Fruit fly (Drosophila melanogaster) whole organism, embryonic: ENCODE measurements around the gene CG15536.

Source experiments
- Abd-B ChIP-seq: fragments of 200-800 bp; sonication (Bioruptor generic); optimal IDR thresholded peaks from 2 replicates; lab custom pipeline; 2018; ENCODE audit warnings: missing biosample characterization, mild to moderate bottlenecking, missing genetic modification characterization, moderate library complexity
- Atf-2 ChIP-seq: fragments of 200-800 bp; sonication (Bioruptor generic); optimal IDR thresholded peaks from 2 replicates; lab custom pipeline; 2016; ENCODE audit warnings: missing biosample characterization, missing genetic modification characterization
- CG10209 ChIP-seq: fragments of 200-800 bp; sonication (Bioruptor generic); optimal IDR thresholded peaks from 3 replicates; lab custom pipeline; 2017; ENCODE audit warnings: missing biosample characterization, mild to moderate bottlenecking, missing genetic modification characterization, missing genetic modification reagents
- CG10565 ChIP-seq: fragments of 200-800 bp; sonication (Bioruptor generic); optimal IDR thresholded peaks from 3 replicates; lab custom pipeline; 2016; ENCODE audit warnings: missing biosample characterization, mild to moderate bottlenecking, missing genetic modification characterization
- CG10654 ChIP-seq: fragments of 200-800 bp; sonication (Bioruptor generic); optimal IDR thresholded peaks from 2 replicates; lab custom pipeline; 2016; ENCODE audit warnings: missing biosample characterization, missing genetic modification characterization
- CG12744 ChIP-seq: fragments of 200-800 bp; sonication (Bioruptor generic); optimal IDR thresholded peaks from 2 replicates; lab custom pipeline; 2016; ENCODE audit warnings: missing biosample characterization, missing genetic modification characterization
- CG14710 ChIP-seq: fragments of 200-800 bp; sonication (Bioruptor generic); optimal IDR thresholded peaks from 3 replicates; lab custom pipeline; 2019; ENCODE audit warnings: missing biosample characterization, mild to moderate bottlenecking, missing genetic modification characterization, moderate library complexity
- CG2129 ChIP-seq: fragments of 200-800 bp; sonication (Bioruptor generic); IDR thresholded peaks from 2 replicates; pipeline ENCODE4 v1.3.6; 2022; ENCODE audit warnings: missing biosample characterization, missing genetic modification characterization; ENCODE audit not compliant: partially characterized antibody
- CG2202 ChIP-seq: fragments of 200-800 bp; sonication (Bioruptor generic); optimal IDR thresholded peaks from 2 replicates; lab custom pipeline; 2018; ENCODE audit warnings: missing biosample characterization, mild to moderate bottlenecking, missing genetic modification characterization
- CG32767 ChIP-seq: fragments of 200-800 bp; sonication (Bioruptor generic); IDR thresholded peaks from 2 replicates; pipeline ENCODE4 v1.3.6; 2022; ENCODE audit warnings: missing biosample characterization, missing genetic modification characterization
- CG3838 ChIP-seq: fragments of 200-800 bp; sonication (Bioruptor generic); optimal IDR thresholded peaks from 3 replicates; lab custom pipeline; 2016; ENCODE audit warnings: missing biosample characterization, missing genetic modification characterization
- CG4820 ChIP-seq: fragments of 200-800 bp; sonication (Bioruptor generic); optimal IDR thresholded peaks from 3 replicates; lab custom pipeline; 2016; ENCODE audit warnings: missing biosample characterization, missing genetic modification characterization
- CG6813 ChIP-seq: fragments of 200-800 bp; sonication (Bioruptor generic); optimal IDR thresholded peaks from 2 replicates; lab custom pipeline; 2017; ENCODE audit warnings: missing biosample characterization, missing genetic modification characterization, mild to moderate bottlenecking, moderate library complexity, missing genetic modification reagents
- CG7271 ChIP-seq: fragments of 200-800 bp; sonication (Bioruptor generic); optimal IDR thresholded peaks from 2 replicates; lab custom pipeline; 2018; ENCODE audit warnings: missing biosample characterization, mild to moderate bottlenecking, missing genetic modification characterization, moderate library complexity
- CG8281 ChIP-seq: fragments of 200-800 bp; sonication (Bioruptor generic); optimal IDR thresholded peaks from 2 replicates; lab custom pipeline; 2018; ENCODE audit warnings: missing biosample characterization, mild to moderate bottlenecking, missing genetic modification characterization, moderate library complexity
- CG8290 ChIP-seq, 3 experiments: fragments of 200-800 bp; sonication (Bioruptor generic); optimal IDR thresholded peaks; 2 replicates each; lab custom pipeline; 2016 to 2019; ENCODE audit warnings: missing biosample characterization in 3 of 3, missing genetic modification characterization in 3 of 3, mild to moderate bottlenecking in 2 of 3, moderate library complexity in 1 of 3
- Dfd ChIP-seq, 2 experiments: fragments of >200 bp; optimal IDR thresholded peaks; 2 replicates each; lab custom pipeline; 2017; ENCODE audit warnings: missing biosample characterization in 2 of 2, missing genetic modification characterization in 2 of 2
- Fer3 ChIP-seq: fragments of 200-800 bp; sonication (Bioruptor generic); optimal IDR thresholded peaks from 2 replicates; lab custom pipeline; 2018; ENCODE audit warnings: missing biosample characterization, mild to moderate bottlenecking, missing genetic modification characterization, moderate library complexity
- Hmr ChIP-seq: fragments of 200-800 bp; sonication (Bioruptor generic); optimal IDR thresholded peaks from 3 replicates; lab custom pipeline; 2017; ENCODE audit warnings: mild to moderate bottlenecking, missing biosample characterization, missing genetic modification reagents, missing genetic modification characterization
- Lhr ChIP-seq: fragments of 200-800 bp; sonication (Bioruptor generic); optimal IDR thresholded peaks from 3 replicates; lab custom pipeline; 2017; ENCODE audit warnings: mild to moderate bottlenecking, missing biosample characterization, missing genetic modification reagents, missing genetic modification characterization
- Lim3 ChIP-seq: fragments of 200-800 bp; sonication (Bioruptor generic); IDR thresholded peaks from 2 replicates; pipeline ENCODE4 v1.3.6; 2022; ENCODE audit warnings: missing biosample characterization, missing genetic modification characterization
- MBD-R2 ChIP-seq: fragments of 200-800 bp; sonication (Bioruptor generic); IDR thresholded peaks from 2 replicates; pipeline ENCODE4 v1.3.6; 2022; ENCODE audit warnings: missing biosample characterization, missing genetic modification characterization
- MESR4 ChIP-seq: fragments of 200-800 bp; sonication (Bioruptor generic); optimal IDR thresholded peaks from 2 replicates; lab custom pipeline; 2018; ENCODE audit warnings: missing biosample characterization, mild to moderate bottlenecking, missing genetic modification characterization, moderate library complexity
- Max ChIP-seq: fragments of 200-800 bp; sonication (Bioruptor generic); optimal IDR thresholded peaks from 2 replicates; lab custom pipeline; 2016; ENCODE audit warnings: missing biosample characterization, mild to moderate bottlenecking, missing genetic modification characterization
- Mrtf ChIP-seq: fragments of 200-800 bp; sonication (Bioruptor generic); IDR thresholded peaks from 3 replicates; pipeline ENCODE4 v1.3.6; 2022; ENCODE audit warnings: missing biosample characterization, missing genetic modification characterization
- NC2α ChIP-seq: fragments of 200-800 bp; sonication (Bioruptor generic); optimal IDR thresholded peaks from 2 replicates; lab custom pipeline; 2016; ENCODE audit warnings: missing biosample characterization, missing genetic modification characterization
- Nf-YB ChIP-seq: fragments of 200-800 bp; sonication (Bioruptor generic); optimal IDR thresholded peaks from 3 replicates; lab custom pipeline; 2019; ENCODE audit warnings: missing biosample characterization, mild to moderate bottlenecking, missing genetic modification characterization, moderate library complexity
- Oli ChIP-seq: fragments of 200-800 bp; sonication (Bioruptor generic); optimal IDR thresholded peaks from 2 replicates; lab custom pipeline; 2018; ENCODE audit warnings: missing biosample characterization, mild to moderate bottlenecking, missing genetic modification characterization, moderate library complexity
- Six4 ChIP-seq: fragments of 200-800 bp; sonication (Bioruptor generic); optimal IDR thresholded peaks from 2 replicates; lab custom pipeline; 2016; ENCODE audit warnings: missing biosample characterization, missing genetic modification characterization
- Sox102F ChIP-seq: fragments of 200-800 bp; sonication (Bioruptor generic); optimal IDR thresholded peaks from 2 replicates; lab custom pipeline; 2018; ENCODE audit warnings: missing biosample characterization, mild to moderate bottlenecking, missing genetic modification characterization, moderate library complexity
- Tbp ChIP-seq: fragments of >200 bp; optimal IDR thresholded peaks from 2 replicates; lab custom pipeline; 2018; ENCODE audit warnings: missing biosample characterization, missing genetic modification characterization
- ap ChIP-seq: fragments of 200-800 bp; sonication (Bioruptor generic); IDR thresholded peaks from 2 replicates; pipeline ENCODE4 v1.3.6; 2022; ENCODE audit warnings: missing biosample characterization, missing genetic modification characterization
- ato ChIP-seq: fragments of 200-800 bp; sonication (Bioruptor generic); IDR thresholded peaks from 2 replicates; pipeline ENCODE4 v1.3.6; 2022; ENCODE audit warnings: missing biosample characterization, missing genetic modification characterization; ENCODE audit not compliant: partially characterized antibody
- bowl ChIP-seq: fragments of 200-800 bp; sonication (Bioruptor generic); IDR thresholded peaks from 2 replicates; pipeline ENCODE4 v1.3.6; 2022; ENCODE audit warnings: missing biosample characterization, missing genetic modification characterization
- da ChIP-seq: fragments of 200-800 bp; sonication (Bioruptor generic); optimal IDR thresholded peaks from 2 replicates; lab custom pipeline; 2016; ENCODE audit warnings: missing biosample characterization, missing genetic modification characterization
- dpn ChIP-seq, 2 experiments: fragments of 200-800 bp; sonication (Bioruptor generic); optimal IDR thresholded peaks; 3 replicates each; lab custom pipeline; 2016; ENCODE audit warnings: missing biosample characterization in 2 of 2, missing genetic modification characterization in 2 of 2
- fu2 ChIP-seq: fragments of 200-800 bp; sonication (Bioruptor generic); optimal IDR thresholded peaks from 2 replicates; lab custom pipeline; 2016; ENCODE audit warnings: missing biosample characterization, missing genetic modification characterization
- hb ChIP-seq: fragments of 200-800 bp; sonication (Bioruptor generic); IDR thresholded peaks from 3 replicates; pipeline ENCODE4 v1.3.6; 2022; ENCODE audit warnings: missing biosample characterization, missing genetic modification characterization; ENCODE audit not compliant: partially characterized antibody
- hbn ChIP-seq: fragments of 200-800 bp; sonication (Bioruptor generic); IDR thresholded peaks from 2 replicates; pipeline ENCODE4 v1.3.6; 2022; ENCODE audit warnings: missing biosample characterization, missing genetic modification characterization; ENCODE audit not compliant: partially characterized antibody
- pb ChIP-seq: fragments of 200-800 bp; sonication (Bioruptor generic); optimal IDR thresholded peaks from 3 replicates; lab custom pipeline; 2016; ENCODE audit warnings: missing biosample characterization, missing genetic modification characterization
- phol ChIP-seq: fragments of 200-800 bp; sonication (Bioruptor generic); optimal IDR thresholded peaks from 3 replicates; lab custom pipeline; 2018; ENCODE audit warnings: missing biosample characterization, mild to moderate bottlenecking, missing genetic modification characterization, moderate library complexity
- ro ChIP-seq: fragments of 200-800 bp; sonication (Bioruptor generic); IDR thresholded peaks from 2 replicates; pipeline ENCODE4 v1.3.6; 2022; ENCODE audit warnings: missing biosample characterization, missing genetic modification characterization
- sc ChIP-seq, 3 experiments: fragments of >200 bp in 2 of 3; fragments of 200-800 bp in 1 of 3; sonication (Bioruptor generic) in 1 of 3; optimal IDR thresholded peaks; 2 replicates in 2 of 3; 3 replicates in 1 of 3; lab custom pipeline; 2017; ENCODE audit warnings: mild to moderate bottlenecking in 1 of 3, missing biosample characterization in 1 of 3, missing genetic modification characterization in 1 of 3, missing genetic modification reagents in 1 of 3
- sens-2 ChIP-seq: fragments of 200-800 bp; sonication (Bioruptor generic); IDR thresholded peaks from 2 replicates; pipeline ENCODE4 v1.3.6; 2022; ENCODE audit warnings: missing biosample characterization, missing genetic modification characterization
- sna ChIP-seq: fragments of 200-800 bp; sonication (Bioruptor generic); IDR thresholded peaks from 2 replicates; pipeline ENCODE4 v1.3.6; 2022; ENCODE audit warnings: missing biosample characterization, missing genetic modification characterization; ENCODE audit not compliant: partially characterized antibody
- twi ChIP-seq: fragments of 200-800 bp; optimal IDR thresholded peaks from 2 replicates; lab custom pipeline; 2019; ENCODE audit warnings: missing biosample characterization, mild to moderate bottlenecking, missing genetic modification characterization, moderate library complexity
- vnd ChIP-seq: fragments of 200-800 bp; sonication (Bioruptor generic); IDR thresholded peaks from 3 replicates; pipeline ENCODE4 v1.3.6; 2022; ENCODE audit warnings: missing biosample characterization, missing genetic modification characterization; ENCODE audit not compliant: partially characterized antibody

The CG15536 gene

dm6 chr3R:30388215-30388871 lies 36.6 kb downstream of the CG15536 start (continued):
- TF ChIP-seq hb (no peak), CG8281 (tag; lab: Kevin White, UChicago) (peak; percentile 86), Fer3 (tag; lab: Kevin White, UChicago) (peak; percentile 84), Lhr (GFP tag; lab: Kevin White, UChicago) (peak; percentile 94), Hmr (peak; percentile 97), CG12744 (GFP tag; lab: Kevin White, UChicago) (peak; percentile 93), twi (tag; lab: Kevin White, UChicago) (peak; percentile 93), Nf-YB (peak; percentile 85), Dfd (GFP tag; optimal IDR thresholded peaks at IDR 0.05; lab: Kevin White, UChicago) (peak in 1 of 2 experiments; percentile 79), CG2202 (tag; lab: Kevin White, UChicago) (peak; percentile 78), CG14710 (tag; lab: Kevin White, UChicago) (peak; percentile 97), fu2 (GFP tag; lab: Kevin White, UChicago) (peak; percentile 98), MESR4 (GFP tag; lab: Kevin White, UChicago) (peak; percentile 4), CG10654 (GFP tag; lab: Kevin White, UChicago) (peak; percentile 95), Sox102F (GFP tag; lab: Kevin White, UChicago) (peak; percentile 92), bowl (GFP tag; lab: Robert Waterston, UW) (peak; percentile 80), CG2129 (GFP tag; lab: Robert Waterston, UW) (no peak), Abd-B (GFP tag; lab: Kevin White, UChicago) (peak; percentile 95), Mrtf (GFP tag; lab: Robert Waterston, UW) (peak; percentile 87), Lim3 (GFP tag; lab: Robert Waterston, UW) (peak; percentile 76), Tbp (no peak), sens-2 (GFP tag; lab: Robert Waterston, UW) (peak; percentile 77; the same call in 1 of the 2 replicates), CG4820 (GFP tag; lab: Kevin White, UChicago) (peak; percentile 97), phol (tag; lab: Kevin White, UChicago) (peak; percentile 92), ato (GFP tag; lab: Robert Waterston, UW) (peak; percentile 14; the same call in 1 of the 2 replicates), dpn (GFP tag; optimal IDR thresholded peaks at IDR 0.05; lab: Kevin White, UChicago) (peak; percentile 96 to 98), CG6813 (GFP tag; lab: Kevin White, UChicago) (peak; percentile 91), da (GFP tag; lab: Kevin White, UChicago) (peak; percentile 91), Six4 (GFP tag; lab: Kevin White, UChicago) (peak; percentile 96), NC2α (GFP tag; lab: Kevin White, UChicago) (peak; percentile 97), sc (optimal IDR thresholded peaks at IDR 0.05; lab: Kevin White, UChicago) (no peak), sc (GFP tag; optimal IDR thresholded peaks at IDR 0.05; lab: Kevin White, UChicago) (peak; percentile 97), pb (GFP tag; lab: Kevin White, UChicago) (peak; percentile 98), CG32767 (GFP tag; lab: Robert Waterston, UW) (no peak; the same call in none of the 2 replicates), CG8290 (GFP tag; optimal IDR thresholded peaks at IDR 0.05; lab: Kevin White, UChicago) (peak; percentile 91), CG8290 (tag; optimal IDR thresholded peaks at IDR 0.05; lab: Kevin White, UChicago) (peak; percentile 93 to 95), Atf-2 (GFP tag; lab: Kevin White, UChicago) (peak; percentile 99), MBD-R2 (peak; percentile 61), vnd (GFP tag; lab: Robert Waterston, UW) (no peak), CG7271 (peak; percentile 17), ro (GFP tag; lab: Robert Waterston, UW) (peak; percentile 75), ap (GFP tag; lab: Robert Waterston, UW) (peak; percentile 67; the same call in 1 of the 2 replicates), Max (peak; percentile 95), hbn (GFP tag; lab: Robert Waterston, UW) (no peak), Oli (peak; percentile 98), sna (GFP tag; lab: Robert Waterston, UW) (no peak), CG10565 (peak; percentile 86), CG3838 (peak; percentile 92), CG10209 (peak; percentile 97)
